Fruit fly (Drosophila melanogaster): ENCODE data around the gene CG46468.

CG46468 gene

DNA sequence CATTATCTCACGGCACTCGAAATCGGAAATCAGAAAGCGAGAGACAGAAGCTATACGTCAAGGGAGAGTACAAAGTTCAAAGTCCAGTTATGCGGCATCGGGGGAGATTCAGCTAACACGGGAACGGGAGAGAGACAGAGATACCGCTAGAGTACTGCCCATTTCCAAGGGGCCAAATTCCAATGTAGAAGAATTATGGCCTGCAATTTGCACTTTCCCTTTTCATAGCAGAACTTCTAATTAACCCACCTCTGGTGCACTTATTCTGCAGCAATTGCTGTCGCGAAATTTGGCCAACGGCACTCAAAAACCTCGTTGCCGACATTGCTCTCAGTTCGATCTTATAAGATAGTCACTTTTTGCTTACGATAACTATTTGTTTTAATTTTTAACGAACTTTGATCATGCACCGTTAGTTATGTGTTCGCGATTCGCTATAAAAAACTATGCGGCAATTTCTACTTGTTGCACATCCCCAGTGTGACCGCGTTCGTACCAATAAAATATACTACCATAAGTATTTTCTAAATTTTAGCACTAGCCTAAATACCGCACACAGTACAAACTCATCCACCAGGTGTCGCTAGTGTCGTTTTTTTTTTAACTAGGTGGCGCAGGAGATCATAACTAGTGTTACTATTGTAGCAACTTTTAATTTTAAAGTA, 11.2 kb upstream of the CG46468 start, which contains the start of gene Mtpalpha (continued):
- TF ChIP-seq pnt (GFP tag; optimal IDR thresholded peaks at IDR 0.05) (peak; percentile 22), Elba2 (GFP tag; optimal IDR thresholded peaks at IDR 0.05) (peak; percentile 2), CG1529 (GFP tag; optimal IDR thresholded peaks at IDR 0.05) (no peak), Xbp1 (GFP tag; optimal IDR thresholded peaks at IDR 0.05) (peak; percentile 75), B-H1 (GFP tag; IDR thresholded peaks at IDR 0.05) (no peak), repo (GFP tag; optimal IDR thresholded peaks at IDR 0.05) (no peak), CG9727 (GFP tag; optimal IDR thresholded peaks at IDR 0.05) (no peak), bsh (GFP tag; optimal IDR thresholded peaks at IDR 0.05) (peak; percentile 27 to 99), ash1 (GFP tag; optimal IDR thresholded peaks at IDR 0.05) (no peak), wor (GFP tag; IDR thresholded peaks at IDR 0.05) (no peak), CG8944 (GFP tag; optimal IDR thresholded peaks at IDR 0.05) (peak; percentile 4), lola (GFP tag; optimal IDR thresholded peaks at IDR 0.05) (no peak), CG13894 (tag; optimal IDR thresholded peaks at IDR 0.05) (peak; percentile 82), Optix (GFP tag; IDR thresholded peaks at IDR 0.05) (no peak), CG4360 (GFP tag; IDR thresholded peaks at IDR 0.05) (no peak), Doc3 (GFP tag; IDR thresholded peaks at IDR 0.05; ENCODE audit: partially characterized antibody) (no peak), CG10543 (GFP tag; optimal IDR thresholded peaks at IDR 0.05) (no peak), sqz (GFP tag; optimal IDR thresholded peaks at IDR 0.05) (peak; percentile 72), Hsf (GFP tag; optimal IDR thresholded peaks at IDR 0.05) (peak; percentile 42), CG17359 (tag; optimal IDR thresholded peaks at IDR 0.05) (peak; percentile 7), Asciz (GFP tag; optimal IDR thresholded peaks at IDR 0.05) (no peak), jing (GFP tag; optimal IDR thresholded peaks at IDR 0.05) (no peak), Med (GFP tag) (peak; percentile 89), Lpt (GFP tag; optimal IDR thresholded peaks at IDR 0.05) (no peak), Usf (GFP tag; optimal IDR thresholded peaks at IDR 0.05) (no peak), zf30C (GFP tag; optimal IDR thresholded peaks at IDR 0.05) (no peak), emc (GFP tag; optimal IDR thresholded peaks at IDR 0.05) (no peak), trh (GFP tag; optimal IDR thresholded peaks at IDR 0.05) (no peak), bcd (GFP tag; optimal IDR thresholded peaks at IDR 0.05) (no peak), CG17802 (tag; optimal IDR thresholded peaks at IDR 0.05) (no peak), gcm2 (GFP tag; optimal IDR thresholded peaks at IDR 0.05) (peak; percentile 2), CG32532 (GFP tag; IDR thresholded peaks at IDR 0.05) (peak; percentile 71), CHES-1-like (GFP tag; optimal IDR thresholded peaks at IDR 0.05) (peak; percentile 23), CG17186 (GFP tag; optimal IDR thresholded peaks at IDR 0.05) (no peak), NC2β (GFP tag; optimal IDR thresholded peaks at IDR 0.05) (peak; percentile 23), hkb (optimal IDR thresholded peaks at IDR 0.05) (no peak), hkb (GFP tag; IDR thresholded peaks at IDR 0.05) (no peak), CG3163 (GFP tag; optimal IDR thresholded peaks at IDR 0.05) (peak; percentile 1), ham (GFP tag; IDR thresholded peaks at IDR 0.05) (no peak), Fer1 (GFP tag; optimal IDR thresholded peaks at IDR 0.05) (peak; percentile 24), Lim3 (GFP tag; IDR thresholded peaks at IDR 0.05) (no peak), CG11247 (GFP tag; IDR thresholded peaks at IDR 0.05) (peak; percentile 61), gem (tag; optimal IDR thresholded peaks at IDR 0.05) (no peak), CG17568 (GFP tag; optimal IDR thresholded peaks at IDR 0.05) (no peak), CG43689 (GFP tag; IDR thresholded peaks at IDR 0.05) (no peak), Mes4 (GFP tag; optimal IDR thresholded peaks at IDR 0.05) (no peak), stc (GFP tag; IDR thresholded peaks at IDR 0.05) (no peak; the same call in 1 of the 2 replicates), CG7987 (GFP tag; optimal IDR thresholded peaks at IDR 0.05) (peak; percentile 38), wek (GFP tag; optimal IDR thresholded peaks at IDR 0.05) (no peak), CG4424 (GFP tag; optimal IDR thresholded peaks at IDR 0.05) (no peak), MBD-R2 (GFP tag; IDR thresholded peaks at IDR 0.05) (peak; percentile 72)
